Worm (Caenorhabditis elegans) whole organism, late embryonic: ENCODE results near the gene Y38F1A.8.

Experiments used
- C08G9.2 ChIP-seq: sonication (generic microtip); optimal IDR thresholded peaks from 2 replicates; lab custom pipeline; 2016; ENCODE audit warnings: mild to moderate bottlenecking, missing genetic modification characterization, moderate library complexity, missing compliant biosample characterization
- C38D4.7 ChIP-seq: fragments of 200-800 bp; sonication (Bioruptor generic); optimal IDR thresholded peaks from 2 replicates; lab custom pipeline; 2018; ENCODE audit warnings: mild to moderate bottlenecking, missing genetic modification characterization, moderate library complexity, missing compliant biosample characterization
- F13H6.1 ChIP-seq: sonication (generic microtip); optimal IDR thresholded peaks from 2 replicates; lab custom pipeline; 2016; ENCODE audit warnings: missing genetic modification characterization, missing compliant biosample characterization
- K02D7.2 ChIP-seq: sonication (generic microtip); optimal IDR thresholded peaks from 2 replicates; lab custom pipeline; 2017; ENCODE audit warnings: mild to moderate bottlenecking, missing genetic modification characterization, missing compliant biosample characterization
- K09A11.1 ChIP-seq: sonication (generic microtip); optimal IDR thresholded peaks from 2 replicates; lab custom pipeline; 2017; ENCODE audit warnings: antibody characterized with exemption, mild to moderate bottlenecking, missing genetic modification characterization, missing compliant biosample characterization; ENCODE audit not compliant: insufficient read depth
- ama-1 ChIP-seq: fragments of 150-350 bp; optimal IDR thresholded peaks from 2 replicates; lab custom pipeline; 2014
- ceh-14 ChIP-seq: sonication (generic microtip); optimal IDR thresholded peaks from 2 replicates; lab custom pipeline; 2016; ENCODE audit warnings: missing genotype, missing genetic modification characterization, missing compliant biosample characterization
- ceh-2 ChIP-seq: sonication (generic microtip); optimal IDR thresholded peaks from 2 replicates; lab custom pipeline; 2016; ENCODE audit warnings: missing genotype, missing genetic modification characterization, missing compliant biosample characterization
- ceh-22 ChIP-seq: sonication (generic microtip); optimal IDR thresholded peaks from 2 replicates; lab custom pipeline; 2017; ENCODE audit warnings: missing biosample characterization, missing genetic modification characterization
- ceh-30 ChIP-seq: fragments of 150-350 bp; optimal IDR thresholded peaks from 2 replicates; lab custom pipeline; 2014; ENCODE audit warnings: missing biosample characterization, missing genetic modification characterization
- ceh-31 ChIP-seq: sonication (generic microtip); optimal IDR thresholded peaks from 2 replicates; lab custom pipeline; 2016; ENCODE audit warnings: missing genetic modification characterization, missing compliant biosample characterization
- ceh-34 ChIP-seq: sonication (generic microtip); optimal IDR thresholded peaks from 2 replicates; lab custom pipeline; 2016; ENCODE audit warnings: mild to moderate bottlenecking, missing genetic modification characterization, missing compliant biosample characterization
- ceh-6 ChIP-seq: fragments of 200-800 bp; sonication (Bioruptor generic); optimal IDR thresholded peaks from 2 replicates; lab custom pipeline; 2018; ENCODE audit warnings: mild to moderate bottlenecking, missing genetic modification characterization, missing compliant biosample characterization
- ceh-9 ChIP-seq: sonication (generic microtip); optimal IDR thresholded peaks from 2 replicates; lab custom pipeline; 2016; ENCODE audit warnings: mild to moderate bottlenecking, missing genetic modification characterization, inconsistent platforms, missing compliant biosample characterization
- dmd-4 ChIP-seq: sonication (generic microtip); optimal IDR thresholded peaks from 2 replicates; lab custom pipeline; 2016; ENCODE audit warnings: borderline replicate concordance, missing genetic modification characterization, missing compliant biosample characterization
- elt-4 ChIP-seq: sonication (generic microtip); optimal IDR thresholded peaks from 2 replicates; lab custom pipeline; 2016; ENCODE audit warnings: missing genetic modification characterization, missing compliant biosample characterization
- fax-1 ChIP-seq: sonication (generic microtip); optimal IDR thresholded peaks from 2 replicates; lab custom pipeline; 2016; ENCODE audit warnings: missing genotype, missing genetic modification characterization, missing compliant biosample characterization
- fkh-10 ChIP-seq: fragments of 150-350 bp; optimal IDR thresholded peaks from 2 replicates; lab custom pipeline; 2014; ENCODE audit warnings: missing biosample characterization, missing genetic modification reagents, missing genetic modification characterization
- fkh-6 ChIP-seq: sonication (generic microtip); optimal IDR thresholded peaks from 2 replicates; lab custom pipeline; 2016; ENCODE audit warnings: missing genetic modification characterization, missing compliant biosample characterization
- hlh-13 ChIP-seq: fragments of 200-800 bp; sonication (Bioruptor generic); optimal IDR thresholded peaks from 2 replicates; lab custom pipeline; 2018; ENCODE audit warnings: mild to moderate bottlenecking, missing genetic modification characterization, missing compliant biosample characterization
- hlh-6 ChIP-seq: sonication (generic microtip); optimal IDR thresholded peaks from 2 replicates; lab custom pipeline; 2016; ENCODE audit warnings: missing genotype, missing genetic modification characterization, missing compliant biosample characterization
- lim-6 ChIP-seq: sonication (generic microtip); optimal IDR thresholded peaks from 2 replicates; lab custom pipeline; 2016; ENCODE audit warnings: missing genetic modification characterization, missing compliant biosample characterization
- madf-2 ChIP-seq: sonication (generic microtip); optimal IDR thresholded peaks from 2 replicates; lab custom pipeline; 2017; ENCODE audit warnings: missing genetic modification characterization, missing compliant biosample characterization
- mec-3 ChIP-seq: sonication (generic microtip); optimal IDR thresholded peaks from 2 replicates; lab custom pipeline; 2016; ENCODE audit warnings: borderline replicate concordance, missing genetic modification characterization, missing compliant biosample characterization
- pag-3 ChIP-seq: sonication (generic microtip); optimal IDR thresholded peaks from 2 replicates; lab custom pipeline; 2016; ENCODE audit warnings: missing compliant biosample characterization, missing genetic modification characterization, borderline replicate concordance
- pat-9 ChIP-seq: fragments of 200-800 bp; sonication (Bioruptor generic); optimal IDR thresholded peaks from 2 replicates; lab custom pipeline; 2018; ENCODE audit warnings: mild to moderate bottlenecking, missing genetic modification characterization, moderate library complexity, missing compliant biosample characterization
- pha-2 ChIP-seq: sonication (generic microtip); optimal IDR thresholded peaks from 2 replicates; lab custom pipeline; 2017; ENCODE audit warnings: mild to moderate bottlenecking, missing genetic modification characterization, missing compliant biosample characterization
- pqm-1 ChIP-seq: sonication (generic microtip); optimal IDR thresholded peaks from 2 replicates; lab custom pipeline; 2016; ENCODE audit warnings: missing genetic modification characterization, missing compliant biosample characterization
- ref-2 ChIP-seq: sonication (generic microtip); optimal IDR thresholded peaks from 2 replicates; lab custom pipeline; 2016; ENCODE audit warnings: missing genetic modification characterization, missing compliant biosample characterization
- tbx-2 ChIP-seq: sonication (generic microtip); optimal IDR thresholded peaks from 2 replicates; lab custom pipeline; 2016; ENCODE audit warnings: missing genetic modification characterization, missing compliant biosample characterization
- ttx-3 ChIP-seq: sonication (generic microtip); optimal IDR thresholded peaks from 2 replicates; lab custom pipeline; 2016; ENCODE audit warnings: missing genetic modification reagents, missing genetic modification characterization, missing compliant biosample characterization
- unc-3 ChIP-seq, 2 experiments: fragments of 200-800 bp in 1 of 2; sonication (Bioruptor generic) in 1 of 2; sonication (generic microtip) in 1 of 2; conservative IDR thresholded peaks in 1 of 2; optimal IDR thresholded peaks in 1 of 2; 2 replicates each; pipeline versions ENCODE4 v1.3.6 to Lab custom; 2016 to 2022; ENCODE audit warnings: missing compliant biosample characterization in 2 of 2, missing genetic modification characterization in 2 of 2, missing genetic modification reagents in 1 of 2
- zip-5 ChIP-seq: sonication (generic microtip); optimal IDR thresholded peaks from 2 replicates; lab custom pipeline; 2016; ENCODE audit warnings: missing genetic modification characterization, missing compliant biosample characterization
- ztf-16 ChIP-seq: sonication (generic microtip); optimal IDR thresholded peaks from 2 replicates; lab custom pipeline; 2017; ENCODE audit warnings: missing genetic modification characterization, missing compliant biosample characterization

Gene Y38F1A.8

ce11 chrII:12992980-12993379, 7.7 kb downstream of the Y38F1A.8 start:
- TF ChIP-seq hlh-13 (no peak), ama-1 (lab: Kevin White, UChicago) (peak; percentile 12)
- TF ChIP-seq, all 69 proteins: peak for 1

DNA sequence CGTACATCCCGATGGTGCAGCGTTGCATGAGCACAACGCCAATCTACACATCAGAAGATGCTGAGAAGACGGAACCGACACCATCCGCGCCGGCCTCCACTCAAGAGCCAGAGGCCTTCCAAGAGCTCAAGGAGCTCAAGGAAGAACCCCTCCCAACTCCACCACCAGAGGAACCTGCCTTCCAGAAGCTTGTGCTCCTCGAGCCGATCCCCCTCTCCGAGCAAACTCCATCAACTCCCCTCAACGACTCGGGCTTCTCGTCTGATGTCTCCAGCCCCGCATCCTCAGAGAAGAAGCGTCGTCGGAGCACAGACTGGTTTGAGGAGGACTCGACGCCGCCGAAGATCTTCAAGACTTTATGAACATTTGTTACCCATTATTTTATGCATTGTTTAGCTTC, 8.5 kb downstream of the Y38F1A.8 start:
- TF ChIP-seq zip-5 (tag; lab: Kevin White, UChicago) (no peak), ceh-31 (tag; lab: Kevin White, UChicago) (no peak), ceh-6 (GFP tag; lab: Kevin White, UChicago) (no peak), ref-2 (tag; lab: Kevin White, UChicago) (no peak), C38D4.7 (no peak), unc-3 (GFP tag; conservative IDR thresholded peaks at IDR 0.05; lab: Robert Waterston, UW) (no peak), unc-3 (tag; optimal IDR thresholded peaks at IDR 0.05; lab: Kevin White, UChicago) (no peak), fkh-10 (GFP tag; lab: Kevin White, UChicago) (no peak), ceh-2 (tag; lab: Kevin White, UChicago) (no peak), tbx-2 (tag; lab: Kevin White, UChicago) (no peak), pqm-1 (tag; lab: Kevin White, UChicago) (no peak), pag-3 (tag; lab: Kevin White, UChicago) (no peak), ceh-14 (tag; lab: Kevin White, UChicago) (no peak), K02D7.2 (tag; lab: Kevin White, UChicago) (no peak), hlh-6 (tag; lab: Kevin White, UChicago) (no peak), dmd-4 (no peak), ceh-22 (tag; lab: Kevin White, UChicago) (no peak)

ce11 chrII:12991594-12991993, 9.1 kb downstream of the Y38F1A.8 start:
- TF ChIP-seq fax-1: no peak
- no peak for TF ChIP-seq tbx-2 (tag; lab: Kevin White, UChicago)
- TF ChIP-seq pag-3 (tag; lab: Kevin White, UChicago): no peak
- TF ChIP-seq ttx-3 (tag; lab: Kevin White, UChicago): no peak
- no peak for TF ChIP-seq K09A11.1
- TF ChIP-seq fkh-6 (tag; lab: Kevin White, UChicago): no peak
- TF ChIP-seq ceh-34 (tag; lab: Kevin White, UChicago): no peak
- TF ChIP-seq madf-2 (tag; lab: Kevin White, UChicago): no peak
- no peak for TF ChIP-seq ztf-16 (tag; lab: Kevin White, UChicago)
- TF ChIP-seq elt-4 (tag; lab: Kevin White, UChicago): no peak
- TF ChIP-seq pat-9 (tag; lab: Kevin White, UChicago): no peak
- TF ChIP-seq, all 69 proteins: peak for 0

- no peak for TF ChIP-seq F13H6.1 (tag; lab: Kevin White, UChicago)
- TF ChIP-seq lim-6 (tag; lab: Kevin White, UChicago): no peak
- no peak for TF ChIP-seq mec-3 (tag; lab: Kevin White, UChicago)
- TF ChIP-seq tbx-2 (tag; lab: Kevin White, UChicago): no peak
- TF ChIP-seq C08G9.2 (tag; lab: Kevin White, UChicago): no peak
- TF ChIP-seq ceh-2 (tag; lab: Kevin White, UChicago): no peak
- TF ChIP-seq ceh-30 (tag; lab: Kevin White, UChicago): no peak
- TF ChIP-seq zip-5 (tag; lab: Kevin White, UChicago): no peak
- TF ChIP-seq ttx-3 (tag; lab: Kevin White, UChicago): no peak
- TF ChIP-seq pha-2: no peak
- TF ChIP-seq unc-3 (GFP tag; conservative IDR thresholded peaks at IDR 0.05; lab: Robert Waterston, UW): no peak
- no peak for TF ChIP-seq unc-3 (tag; optimal IDR thresholded peaks at IDR 0.05; lab: Kevin White, UChicago)
- TF ChIP-seq ceh-9 (tag; lab: Kevin White, UChicago): no peak
- TF ChIP-seq, all 69 proteins: peak for 0
Measured at ce11 chrII:12990964-12991593, 9.6 kb downstream of the Y38F1A.8 start.
